Fruit fly (Drosophila melanogaster): ENCODE measurements around the gene CG17177.

Gene CG17177

DNA sequence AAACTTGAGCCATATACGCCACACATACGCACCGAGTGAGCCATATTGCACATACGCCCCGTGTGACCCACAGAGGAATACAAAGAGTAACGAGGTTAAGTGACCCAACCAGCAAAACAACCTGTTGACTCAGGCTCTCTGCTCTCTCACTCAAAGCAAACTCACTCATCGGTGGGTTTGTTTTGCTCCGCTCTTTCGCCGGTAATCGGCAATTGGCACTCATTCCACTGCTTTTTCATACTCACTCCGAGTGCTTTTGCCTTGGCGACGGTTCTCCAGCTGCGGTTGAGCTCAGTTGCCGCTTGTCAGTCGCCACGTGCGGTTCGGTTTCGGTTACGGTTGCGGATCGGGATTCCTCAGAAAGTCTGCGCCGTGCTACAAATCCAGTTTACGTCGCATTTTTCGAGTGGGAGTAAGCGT, 5.0 kb upstream of the CG17177 start (continued):
- TF ChIP-seq acj6 (GFP tag; optimal IDR thresholded peaks at IDR 0.05), result no peak
- TF ChIP-seq CG15336 (GFP tag; IDR thresholded peaks at IDR 0.05), result no peak
- TF ChIP-seq Met (GFP tag; optimal IDR thresholded peaks at IDR 0.05), result peak; percentile 29
- TF ChIP-seq Sox14 (GFP tag; optimal IDR thresholded peaks at IDR 0.05), result peak; percentile 9
- no peak for TF ChIP-seq CG10631 (GFP tag; optimal IDR thresholded peaks at IDR 0.05)
- no peak for TF ChIP-seq CG8632 (GFP tag; optimal IDR thresholded peaks at IDR 0.05)
- no peak for TF ChIP-seq Eip93F (GFP tag; optimal IDR thresholded peaks at IDR 0.05)
- TF ChIP-seq ss (GFP tag; optimal IDR thresholded peaks at IDR 0.05), result no peak
- no peak for TF ChIP-seq CG34406 (GFP tag; optimal IDR thresholded peaks at IDR 0.05)
- TF ChIP-seq Hr4 (GFP tag; optimal IDR thresholded peaks at IDR 0.05), result no peak
- peak; percentile 40 for TF ChIP-seq Eip75B (GFP tag; optimal IDR thresholded peaks at IDR 0.05)
- TF ChIP-seq CG9139 (GFP tag; optimal IDR thresholded peaks at IDR 0.05), result peak; percentile 60
- TF ChIP-seq CG11294 (GFP tag; IDR thresholded peaks at IDR 0.05), result no peak
- no peak for TF ChIP-seq OdsH (GFP tag; optimal IDR thresholded peaks at IDR 0.05)
- TF ChIP-seq Gug (GFP tag; IDR thresholded peaks at IDR 0.05), result no peak
- no peak for TF ChIP-seq CG10669 (GFP tag; optimal IDR thresholded peaks at IDR 0.05)
- TF ChIP-seq CG31627 (GFP tag; optimal IDR thresholded peaks at IDR 0.05), result no peak
- TF ChIP-seq Ets21C (GFP tag; optimal IDR thresholded peaks at IDR 0.05), result no peak
- TF ChIP-seq dac (GFP tag; optimal IDR thresholded peaks at IDR 0.05), result no peak
- TF ChIP-seq CG4318 (GFP tag; optimal IDR thresholded peaks at IDR 0.05), result no peak
- no peak for TF ChIP-seq Hr39 (GFP tag; optimal IDR thresholded peaks at IDR 0.05)
- peak; percentile 9 for TF ChIP-seq topi (GFP tag; optimal IDR thresholded peaks at IDR 0.05)
- TF ChIP-seq CG8319 (GFP tag; optimal IDR thresholded peaks at IDR 0.05), result no peak
- no peak for TF ChIP-seq dsx (GFP tag; optimal IDR thresholded peaks at IDR 0.05; ENCODE audit: poor library complexity, severe bottlenecking)
- TF ChIP-seq svp (GFP tag), result peak; percentile 84
- no peak for TF ChIP-seq fkh (GFP tag; optimal IDR thresholded peaks at IDR 0.05)
- TF ChIP-seq net (GFP tag; optimal IDR thresholded peaks at IDR 0.05), result peak; percentile 15
- no peak for TF ChIP-seq salr (GFP tag; optimal IDR thresholded peaks at IDR 0.05)
- no peak for TF ChIP-seq CG11762 (GFP tag; optimal IDR thresholded peaks at IDR 0.05; ENCODE audit: insufficient read depth)
- peak; percentile 14 for TF ChIP-seq CG7368 (GFP tag; optimal IDR thresholded peaks at IDR 0.05)

DNA sequence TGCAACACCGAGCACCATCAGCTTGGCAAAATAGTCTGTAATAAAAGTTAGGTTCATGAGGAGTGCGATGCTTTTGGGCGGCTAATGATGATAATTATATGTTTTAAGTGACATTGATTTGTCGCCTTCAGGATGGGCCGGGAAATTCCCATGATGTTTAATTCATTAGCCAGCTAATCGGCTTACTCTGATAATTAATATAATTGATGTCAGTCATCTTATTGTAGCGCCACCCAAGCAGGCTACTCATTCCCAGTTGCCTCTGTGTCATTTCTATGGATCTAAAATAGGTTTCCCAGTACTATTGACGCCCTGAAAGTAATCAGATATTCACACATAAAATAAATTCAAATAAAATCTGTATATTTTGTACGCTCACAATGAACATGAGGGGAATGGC, 3.7 kb upstream of the CG17177 start, which contains the start of gene CG13476:
TSS of gene CG13476 (plus strand) at position 301 of the 400 bp plus-strand sequence.
- TF ChIP-seq Eip93F (GFP tag; optimal IDR thresholded peaks at IDR 0.05) (no peak), Eip78C (GFP tag) (no peak), CG15336 (GFP tag; IDR thresholded peaks at IDR 0.05) (no peak), fd85E (GFP tag; optimal IDR thresholded peaks at IDR 0.05) (no peak), Hr39 (GFP tag; optimal IDR thresholded peaks at IDR 0.05) (no peak), CG6854 (GFP tag; optimal IDR thresholded peaks at IDR 0.05) (no peak), acj6 (GFP tag; optimal IDR thresholded peaks at IDR 0.05) (no peak), CG7368 (GFP tag; optimal IDR thresholded peaks at IDR 0.05) (no peak), CG9139 (GFP tag; optimal IDR thresholded peaks at IDR 0.05) (no peak), spab (GFP tag; optimal IDR thresholded peaks at IDR 0.05) (no peak), Hr4 (GFP tag; optimal IDR thresholded peaks at IDR 0.05) (no peak), CG11762 (GFP tag; optimal IDR thresholded peaks at IDR 0.05; ENCODE audit: insufficient read depth) (no peak), fd59A (GFP tag; optimal IDR thresholded peaks at IDR 0.05) (no peak)

dm6 chr3L:14697005-14697404, 4.5 kb downstream of the CG17177 start, which contains the start of gene CG13474:
Gene CG13474, minus strand, starts transcription at chr3L:14697105.
- TF ChIP-seq Hr4 (GFP tag; optimal IDR thresholded peaks at IDR 0.05), result no peak
- no peak for TF ChIP-seq CG6808 (GFP tag; optimal IDR thresholded peaks at IDR 0.05)
- TF ChIP-seq CG4318 (GFP tag; optimal IDR thresholded peaks at IDR 0.05), result no peak
- TF ChIP-seq CG8632 (GFP tag; optimal IDR thresholded peaks at IDR 0.05), result no peak
- TF ChIP-seq salr (GFP tag; optimal IDR thresholded peaks at IDR 0.05), result no peak
- TF ChIP-seq Sox15 (GFP tag; optimal IDR thresholded peaks at IDR 0.05), result no peak
- TF ChIP-seq Blimp-1 (GFP tag; optimal IDR thresholded peaks at IDR 0.05), result no peak
- TF ChIP-seq spab (GFP tag; optimal IDR thresholded peaks at IDR 0.05), result no peak
- TF ChIP-seq vri (GFP tag; optimal IDR thresholded peaks at IDR 0.05), result no peak
- no peak for TF ChIP-seq CG16779 (tag; optimal IDR thresholded peaks at IDR 0.05)
- TF ChIP-seq Lpt (GFP tag; optimal IDR thresholded peaks at IDR 0.05), result no peak
- no peak for TF ChIP-seq CG6163 (GFP tag; IDR thresholded peaks at IDR 0.05)
- no peak for TF ChIP-seq CG32006 (GFP tag; optimal IDR thresholded peaks at IDR 0.05)
- TF ChIP-seq topi (GFP tag; optimal IDR thresholded peaks at IDR 0.05), result no peak
